Fruit fly (Drosophila melanogaster) whole organism, wandering third instar larva: Measurements from ENCODE around the gene Cpr23B.
A peak's percentile ranks its signal among the peaks of the same experiment; 100 is the strongest.

Experiments used
- Abd-B ChIP-seq: fragments of >200 bp; optimal IDR thresholded peaks from 2 replicates; lab custom pipeline; 2017; ENCODE audit warnings: missing biosample characterization, missing genetic modification characterization
- CG32264 ChIP-seq: fragments of 200-800 bp; sonication (Bioruptor generic); optimal IDR thresholded peaks from 2 replicates; lab custom pipeline; 2016; ENCODE audit warnings: missing biosample characterization, missing genetic modification characterization
- CG9705 ChIP-seq: fragments of 200-800 bp; sonication (Bioruptor generic); optimal IDR thresholded peaks from 2 replicates; lab custom pipeline; 2018; ENCODE audit warnings: missing biosample characterization, mild to moderate bottlenecking, missing genetic modification characterization
- CrebA ChIP-seq: fragments of 200-800 bp; sonication (Bioruptor generic); optimal IDR thresholded peaks from 2 replicates; lab custom pipeline; 2016; ENCODE audit warnings: missing biosample characterization, mild to moderate bottlenecking, missing genetic modification characterization, borderline replicate concordance
- Dif ChIP-seq: fragments of 200-275, 200-300 bp; sonication (Bioruptor generic); optimal IDR thresholded peaks from 2 replicates; lab custom pipeline; 2018; ENCODE audit warnings: missing biosample characterization, missing genetic modification characterization; ENCODE audit not compliant: partially characterized antibody
- GATAd ChIP-seq: sonication (Bioruptor generic); optimal IDR thresholded peaks from 2 replicates; lab custom pipeline; 2016; ENCODE audit warnings: missing biosample characterization, missing genetic modification characterization
- HLH106 ChIP-seq: fragments of 200-800 bp; optimal IDR thresholded peaks from 3 replicates; lab custom pipeline; 2019; ENCODE audit warnings: missing biosample characterization, mild to moderate bottlenecking, missing genetic modification characterization, moderate library complexity
- Hnf4 ChIP-seq: fragments of 200-800 bp; sonication (Bioruptor generic); optimal IDR thresholded peaks from 2 replicates; lab custom pipeline; 2016; ENCODE audit warnings: missing biosample characterization, mild to moderate bottlenecking, missing genetic modification characterization
- Hr83 ChIP-seq: fragments of 200-300 bp; sonication (Bioruptor generic); optimal IDR thresholded peaks from 2 replicates; lab custom pipeline; 2016; ENCODE audit warnings: missing biosample characterization, mild to moderate bottlenecking, missing genetic modification characterization, moderate library complexity; ENCODE audit not compliant: poor library complexity, severe bottlenecking
- Jra ChIP-seq: sonication (Bioruptor generic); optimal IDR thresholded peaks from 2 replicates; lab custom pipeline; 2016; ENCODE audit warnings: missing biosample characterization, missing genetic modification characterization
- N ChIP-seq: fragments of >200 bp; optimal IDR thresholded peaks from 2 replicates; lab custom pipeline; 2018; ENCODE audit warnings: missing biosample characterization, missing external identifiers, missing genetic modification characterization
- OdsH ChIP-seq: fragments of 200-800 bp; sonication (Bioruptor generic); optimal IDR thresholded peaks from 2 replicates; lab custom pipeline; 2016; ENCODE audit warnings: missing biosample characterization, mild to moderate bottlenecking, missing genetic modification characterization
- Rel ChIP-seq, 2 experiments: fragments of 200-800 bp; sonication (Bioruptor generic) in 1 of 2; optimal IDR thresholded peaks; 2 replicates in 1 of 2; 3 replicates in 1 of 2; lab custom pipeline; 2016 to 2019; ENCODE audit warnings: mild to moderate bottlenecking in 2 of 2, missing biosample characterization in 2 of 2, missing genetic modification characterization in 2 of 2, moderate library complexity in 1 of 2
- Sp1 ChIP-seq: fragments of 200-800 bp; sonication (Bioruptor generic); optimal IDR thresholded peaks from 3 replicates; lab custom pipeline; 2019; ENCODE audit warnings: missing biosample characterization, mild to moderate bottlenecking, missing genetic modification characterization, moderate library complexity
- Vsx2 ChIP-seq: fragments of 200-300, 225-300 bp; sonication (Bioruptor generic); optimal IDR thresholded peaks from 2 replicates; lab custom pipeline; 2018; ENCODE audit warnings: missing biosample characterization, missing genetic modification characterization; ENCODE audit not compliant: partially characterized antibody
- br ChIP-seq: fragments of 200-800 bp; sonication (Bioruptor generic); optimal IDR thresholded peaks from 2 replicates; lab custom pipeline; 2016; ENCODE audit warnings: missing biosample characterization, missing genetic modification characterization
- brk ChIP-seq: fragments of 200-800 bp; sonication (Bioruptor generic); optimal IDR thresholded peaks from 2 replicates; lab custom pipeline; 2016; ENCODE audit warnings: missing biosample characterization, mild to moderate bottlenecking, missing genetic modification characterization
- dl ChIP-seq, 2 experiments: fragments of 175-275, 200-275 bp in 1 of 2; fragments of 200-275 bp in 1 of 2; sonication (Bioruptor generic); optimal IDR thresholded peaks; lab custom pipeline; 2018; ENCODE audit warnings: mild to moderate bottlenecking in 2 of 2, missing biosample characterization in 2 of 2, missing genetic modification characterization in 2 of 2, moderate library complexity in 2 of 2; ENCODE audit not compliant: partially characterized antibody in 2 of 2, insufficient read depth in 1 of 2
- dmrt93B ChIP-seq: fragments of 200-800 bp; sonication (Bioruptor generic); optimal IDR thresholded peaks from 2 replicates; lab custom pipeline; 2018; ENCODE audit warnings: missing biosample characterization, mild to moderate bottlenecking, missing genetic modification characterization
- ey ChIP-seq: fragments of 200-800 bp; sonication (Bioruptor generic); optimal IDR thresholded peaks from 2 replicates; lab custom pipeline; 2016; ENCODE audit warnings: missing biosample characterization, missing genetic modification characterization
- foxo ChIP-seq, 2 experiments: fragments of 200-800 bp; sonication (Bioruptor generic); optimal IDR thresholded peaks; 2 replicates in 1 of 2; 3 replicates in 1 of 2; lab custom pipeline; 2016 to 2017; ENCODE audit warnings: missing biosample characterization in 2 of 2, missing genetic modification characterization in 2 of 2
- h ChIP-seq: fragments of 200-800 bp; sonication (Bioruptor generic); optimal IDR thresholded peaks from 3 replicates; lab custom pipeline; 2016; ENCODE audit warnings: missing biosample characterization, mild to moderate bottlenecking, missing genetic modification characterization
- jim ChIP-seq: fragments of 175-275, 200-325 bp; sonication (Bioruptor generic); optimal IDR thresholded peaks from 2 replicates; lab custom pipeline; 2016; ENCODE audit warnings: missing biosample characterization, mild to moderate bottlenecking, missing genetic modification characterization
- pan ChIP-seq: fragments of >200 bp; optimal IDR thresholded peaks from 2 replicates; lab custom pipeline; 2017
- rgr ChIP-seq: fragments of 200-800 bp; sonication (Bioruptor generic); optimal IDR thresholded peaks from 3 replicates; lab custom pipeline; 2016; ENCODE audit warnings: missing biosample characterization, mild to moderate bottlenecking, missing genetic modification characterization
- sage ChIP-seq: fragments of 200-800 bp; sonication (Bioruptor generic); optimal IDR thresholded peaks from 2 replicates; lab custom pipeline; 2016; ENCODE audit warnings: missing biosample characterization, mild to moderate bottlenecking, missing genetic modification characterization
- sv ChIP-seq: fragments of 200-800 bp; sonication (Bioruptor generic); optimal IDR thresholded peaks from 3 replicates; lab custom pipeline; 2016; ENCODE audit warnings: missing biosample characterization, missing genetic modification characterization
- tai ChIP-seq: sonication (Bioruptor generic); optimal IDR thresholded peaks from 2 replicates; lab custom pipeline; 2016; ENCODE audit warnings: missing biosample characterization, missing genetic modification characterization
- usp ChIP-seq: fragments of >200 bp; optimal IDR thresholded peaks from 2 replicates; lab custom pipeline; 2017; ENCODE audit warnings: missing biosample characterization, missing genetic modification characterization
- woc ChIP-seq: sonication (Bioruptor generic); optimal IDR thresholded peaks from 2 replicates; lab custom pipeline; 2016; ENCODE audit warnings: missing biosample characterization, mild to moderate bottlenecking, missing genetic modification characterization

The Cpr23B gene

DNA sequence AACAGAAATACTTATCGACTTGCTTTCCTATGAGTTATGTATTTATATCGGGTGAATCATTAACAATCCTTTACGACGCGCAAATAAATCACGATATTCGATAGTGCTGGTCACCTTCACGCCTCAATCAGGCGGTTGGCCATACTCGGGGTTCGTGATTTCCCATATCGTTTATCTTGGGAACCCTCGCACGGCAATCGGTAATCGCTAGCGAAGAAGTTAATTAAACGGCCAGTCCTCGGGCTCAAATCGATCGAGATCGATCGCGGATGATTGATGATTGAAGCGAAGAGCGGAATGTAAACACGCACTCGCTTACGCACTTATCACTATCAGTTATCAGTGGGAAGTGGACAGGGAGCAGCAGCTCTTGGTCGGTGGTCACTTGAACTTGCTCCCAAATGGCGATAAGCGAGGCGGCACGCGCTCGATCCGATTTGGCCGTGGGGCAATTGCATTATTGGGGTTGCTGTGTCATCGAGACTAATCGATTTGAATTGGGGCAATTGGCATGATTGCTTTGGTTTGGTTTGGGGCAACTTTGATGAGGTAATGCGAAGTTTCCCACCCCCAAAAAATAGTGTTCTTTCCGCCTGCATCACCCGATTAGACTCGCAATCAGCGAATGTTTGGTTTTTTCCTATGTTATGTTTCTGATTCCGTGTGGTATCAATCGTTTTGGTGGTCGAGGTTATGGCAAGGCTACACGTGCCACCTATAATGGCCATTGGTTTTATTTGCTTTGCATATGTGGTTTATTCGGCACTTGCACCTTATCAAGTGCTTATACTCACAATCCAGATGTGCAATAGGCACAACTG is 37.0 kb upstream of the Cpr23B start:
- TF ChIP-seq pan (no peak), h (peak; percentile 28)

- no peak for TF ChIP-seq N (GFP tag; lab: Kevin White, UChicago)
- TF ChIP-seq OdsH (GFP tag; lab: Kevin White, UChicago), result no peak
- no peak for TF ChIP-seq br (GFP tag; lab: Kevin White, UChicago)
- no peak for TF ChIP-seq sage (GFP tag; lab: Kevin White, UChicago)
- no peak for TF ChIP-seq brk (GFP tag; lab: Kevin White, UChicago)
- no peak for TF ChIP-seq woc (GFP tag; lab: Kevin White, UChicago)
- TF ChIP-seq GATAd (GFP tag; lab: Kevin White, UChicago), result no peak
- no peak for TF ChIP-seq CG32264 (GFP tag; lab: Kevin White, UChicago)
- no peak for TF ChIP-seq Hr83 (GFP tag; lab: Kevin White, UChicago)
- no peak for TF ChIP-seq CG9705 (GFP tag; lab: Kevin White, UChicago)
- TF ChIP-seq Vsx2 (GFP tag; lab: Kevin White, UChicago), result no peak
- TF ChIP-seq ey (GFP tag; lab: Kevin White, UChicago), result no peak
Observed at dm6 chr2L:2802527-2802926, 35.7 kb upstream of the Cpr23B start.

dm6 chr2L:2804634-2805311 is 33.4 kb upstream of the Cpr23B start, which contains the start of gene daw:
TSS of gene daw (plus strand) at chr2L:2805261.
- TF ChIP-seq h (peak; percentile 75), Jra (GFP tag; lab: Kevin White, UChicago) (peak; percentile 15), brk (GFP tag; lab: Kevin White, UChicago) (no peak), rgr (GFP tag; lab: Kevin White, UChicago) (no peak), GATAd (GFP tag; lab: Kevin White, UChicago) (no peak), dl (GFP tag; optimal IDR thresholded peaks at IDR 0.05; lab: Kevin White, UChicago; ENCODE audit: insufficient read depth in 1 of 2, partially characterized antibody in 2 of 2) (peak; percentile 22 to 26), Dif (peak; percentile 42), ey (GFP tag; lab: Kevin White, UChicago) (no peak), HLH106 (tag; lab: Kevin White, UChicago) (peak; percentile 3), jim (GFP tag; lab: Kevin White, UChicago) (no peak), Rel (GFP tag; optimal IDR thresholded peaks at IDR 0.05; lab: Kevin White, UChicago) (peak; percentile 83), Rel (tag; optimal IDR thresholded peaks at IDR 0.05; lab: Kevin White, UChicago) (peak; percentile 90), Abd-B (GFP tag; lab: Kevin White, UChicago) (no peak), br (GFP tag; lab: Kevin White, UChicago) (peak; percentile 16), sv (GFP tag; lab: Kevin White, UChicago) (no peak), Sp1 (GFP tag; lab: Kevin White, UChicago) (peak; percentile 20), foxo (GFP tag; optimal IDR thresholded peaks at IDR 0.05; lab: Kevin White, UChicago) (peak in 1 of 2 experiments; percentile 18), CrebA (peak; percentile 85), Hnf4 (peak; percentile 92), Hr83 (GFP tag; lab: Kevin White, UChicago) (peak; percentile 45), OdsH (GFP tag; lab: Kevin White, UChicago) (peak; percentile 15), usp (GFP tag; lab: Kevin White, UChicago) (no peak), dmrt93B (GFP tag; lab: Kevin White, UChicago) (no peak), woc (GFP tag; lab: Kevin White, UChicago) (no peak)

DNA sequence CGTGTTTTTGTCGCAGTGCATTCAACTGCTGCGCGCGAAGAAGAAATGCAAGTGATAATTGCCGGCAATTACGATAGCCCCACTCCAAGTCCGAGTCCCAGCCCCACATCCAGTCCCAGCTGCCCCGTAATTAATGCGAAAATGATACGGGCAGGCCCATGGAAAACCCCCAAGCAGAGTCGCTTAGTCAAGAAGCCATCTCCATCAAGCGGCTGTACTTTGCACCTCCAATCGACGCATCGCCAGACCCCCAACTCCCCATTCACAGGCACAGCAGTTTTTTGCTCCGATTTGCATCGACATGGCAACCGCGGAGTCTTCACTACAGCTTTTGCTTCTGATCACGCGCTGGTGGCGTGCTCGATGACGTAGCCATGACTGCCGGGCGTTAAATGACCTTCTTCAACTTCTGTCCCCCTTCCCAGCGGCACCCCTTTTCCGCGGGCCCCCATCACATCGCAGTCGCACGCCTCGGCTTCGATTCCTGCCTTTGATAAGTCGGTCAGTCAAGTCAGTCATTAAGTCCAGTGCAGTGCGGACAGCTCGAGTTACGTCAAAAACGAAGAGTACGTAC is 31.9 kb upstream of the Cpr23B start:
- TF ChIP-seq Rel (GFP tag; optimal IDR thresholded peaks at IDR 0.05; lab: Kevin White, UChicago) (no peak), Rel (tag; optimal IDR thresholded peaks at IDR 0.05; lab: Kevin White, UChicago) (peak; percentile 86), Hnf4 (peak; percentile 77), tai (GFP tag; lab: Kevin White, UChicago) (no peak)
